Worm (Caenorhabditis elegans) whole organism, early embryonic: ENCODE results near the gene sri-34.
"Not testable (repeated sequence)": the region's sequence is repeated elsewhere in the genome, so short reads cannot be mapped to it uniquely, and the experiment has no call there.

ENCODE experiments used
- B0310.2 ChIP-seq: sonication (generic microtip); optimal IDR thresholded peaks from 2 replicates; lab custom pipeline; 2016; ENCODE audit warnings: mild to moderate bottlenecking, missing genetic modification characterization, missing compliant biosample characterization
- F13C5.2 ChIP-seq: sonication (generic microtip); optimal IDR thresholded peaks from 2 replicates; lab custom pipeline; 2017; ENCODE audit warnings: mild to moderate bottlenecking, missing genetic modification characterization, inconsistent platforms, missing compliant biosample characterization
- aly-1 ChIP-seq: sonication (generic microtip); optimal IDR thresholded peaks from 2 replicates; lab custom pipeline; 2016; ENCODE audit warnings: missing genetic modification characterization, missing compliant biosample characterization
- ama-1 ChIP-seq: fragments of 150-350 bp; optimal IDR thresholded peaks from 2 replicates; lab custom pipeline; 2014
- ceh-13 ChIP-seq: fragments of 200-800 bp; sonication (Bioruptor generic); optimal IDR thresholded peaks from 2 replicates; lab custom pipeline; 2018; ENCODE audit warnings: mild to moderate bottlenecking, missing genetic modification characterization, missing compliant biosample characterization
- ceh-36 ChIP-seq: sonication (generic microtip); optimal IDR thresholded peaks from 2 replicates; lab custom pipeline; 2016; ENCODE audit warnings: missing genetic modification characterization, inconsistent platforms, missing compliant biosample characterization
- ets-7 ChIP-seq: sonication (generic microtip); optimal IDR thresholded peaks from 2 replicates; lab custom pipeline; 2016; ENCODE audit warnings: missing genotype, missing genetic modification characterization, missing compliant biosample characterization
- flt-1 ChIP-seq: fragments of 200-800 bp; sonication (Bioruptor generic); IDR thresholded peaks from 2 replicates; pipeline ENCODE4 v1.3.6; 2022; ENCODE audit warnings: missing genetic modification characterization, missing compliant biosample characterization
- hmbx-1 ChIP-seq: sonication (generic microtip); optimal IDR thresholded peaks from 2 replicates; lab custom pipeline; 2016; ENCODE audit warnings: mild to moderate bottlenecking, missing genetic modification characterization, missing compliant biosample characterization
- hmg-4 ChIP-seq: fragments of 200-800 bp; sonication (Bioruptor generic); optimal IDR thresholded peaks from 2 replicates; lab custom pipeline; 2018; ENCODE audit warnings: mild to moderate bottlenecking, missing genetic modification characterization, missing compliant biosample characterization
- hnd-1 ChIP-seq: sonication (generic microtip); optimal IDR thresholded peaks from 2 replicates; lab custom pipeline; 2016; ENCODE audit warnings: missing genetic modification characterization, missing compliant biosample characterization
- pes-1 ChIP-seq: fragments of 200-800 bp; sonication (Bioruptor generic); IDR thresholded peaks from 2 replicates; pipeline ENCODE4 v1.3.6; 2022; ENCODE audit warnings: missing genetic modification reagents, missing genetic modification characterization, missing compliant biosample characterization
- scrt-1 ChIP-seq: fragments of 200-800 bp; sonication (Bioruptor generic); IDR thresholded peaks from 2 replicates; pipeline ENCODE4 v1.3.6; 2022; ENCODE audit warnings: missing genetic modification characterization, missing compliant biosample characterization
- sea-1 ChIP-seq: fragments of 200-800 bp; sonication (Bioruptor generic); conservative IDR thresholded peaks from 2 replicates; pipeline ENCODE4 v1.3.6; 2022; ENCODE audit warnings: missing genetic modification characterization, missing compliant biosample characterization
- tbx-11 ChIP-seq: fragments of 200-800 bp; sonication (Bioruptor generic); IDR thresholded peaks from 2 replicates; pipeline ENCODE4 v1.3.6; 2022; ENCODE audit warnings: missing genetic modification characterization, missing compliant biosample characterization
- tbx-37 ChIP-seq: fragments of 200-800 bp; sonication (Bioruptor generic); conservative IDR thresholded peaks from 2 replicates; pipeline ENCODE4 v1.3.6; 2022; ENCODE audit warnings: missing genetic modification reagents, missing genetic modification characterization, missing compliant biosample characterization
- tra-4 ChIP-seq: sonication (generic microtip); optimal IDR thresholded peaks from 2 replicates; lab custom pipeline; 2017; ENCODE audit warnings: missing genetic modification characterization, missing compliant biosample characterization

sri-34 gene

DNA sequence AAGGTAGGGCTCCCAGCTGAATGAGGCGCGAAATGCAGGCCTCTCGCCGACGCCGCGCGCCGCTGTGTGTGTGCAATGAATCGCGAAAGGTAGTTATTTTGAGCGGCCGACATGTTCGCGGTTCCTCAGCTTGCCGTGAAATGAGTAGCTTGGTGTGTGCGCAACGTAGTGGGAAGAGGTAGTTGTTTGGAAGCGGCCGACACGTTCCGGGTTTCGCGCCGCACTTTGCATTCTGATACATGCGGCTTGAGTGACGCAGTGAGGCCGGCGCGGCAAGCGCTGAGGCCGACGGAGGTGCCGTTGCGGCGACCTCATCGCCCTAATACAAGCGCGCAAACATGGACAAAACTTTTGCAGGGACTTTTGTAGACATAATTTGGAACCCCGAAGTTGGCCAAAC is 36.9 kb upstream of the sri-34 start:
- TF ChIP-seq B0310.2 (tag; lab: Kevin White, UChicago) = no peak
- TF ChIP-seq ceh-36 (tag; lab: Kevin White, UChicago) = no peak
- no peak for TF ChIP-seq ama-1 (lab: Kevin White, UChicago)

DNA sequence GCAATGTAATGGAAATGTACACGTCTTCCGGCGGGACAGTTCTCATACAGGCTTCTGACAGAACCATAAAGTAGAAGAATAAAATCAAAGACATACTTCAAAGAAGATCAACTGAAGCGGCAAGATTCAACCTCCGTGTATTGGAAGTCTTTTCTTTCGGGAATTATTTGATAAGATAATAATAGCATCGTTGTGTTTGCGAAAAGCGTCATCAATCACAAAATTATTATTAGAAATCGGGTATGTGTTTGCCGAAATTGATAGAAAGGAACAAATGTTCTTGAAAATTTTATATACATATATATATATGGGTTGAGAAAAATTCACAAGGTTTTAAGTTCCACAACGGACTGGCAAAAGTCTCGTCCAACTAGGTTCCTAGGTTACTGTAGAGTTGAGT is 32.7 kb upstream of the sri-34 start, which contains the start of gene Y27F2A.9:
TSS of gene Y27F2A.9 (minus strand) at position 101 of the 400 bp plus-strand sequence.
- TF ChIP-seq tbx-11; B0310.2 (tag; lab: Kevin White, UChicago); hmg-4 (GFP tag; lab: Kevin White, UChicago): not testable (repeated sequence)

DNA sequence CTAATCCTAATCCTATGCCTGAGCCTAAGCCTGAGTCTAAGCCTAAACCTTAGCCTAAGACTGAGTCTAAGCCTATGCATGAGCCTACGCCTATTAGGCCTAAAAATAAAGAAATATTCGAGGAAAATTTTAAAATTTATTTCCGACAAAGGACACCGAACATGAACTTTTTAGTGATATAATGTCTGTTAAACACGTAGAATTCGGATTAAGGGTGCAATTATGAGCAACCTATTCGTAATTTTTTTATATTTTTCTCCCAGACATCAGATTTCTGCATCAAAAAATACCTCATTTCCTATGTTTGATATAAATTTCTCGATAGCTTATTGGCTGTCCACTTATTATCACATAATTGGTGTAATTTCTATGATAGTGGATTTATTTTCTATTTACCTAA is 30.2 kb upstream of the sri-34 start, which contains the start of gene Y27F2A.11:
TSS of gene Y27F2A.11 (plus strand) at position 301 of the 400 bp plus-strand sequence.
- TF ChIP-seq ama-1 (lab: Kevin White, UChicago); tbx-37; B0310.2 (tag; lab: Kevin White, UChicago): not testable (repeated sequence)

DNA sequence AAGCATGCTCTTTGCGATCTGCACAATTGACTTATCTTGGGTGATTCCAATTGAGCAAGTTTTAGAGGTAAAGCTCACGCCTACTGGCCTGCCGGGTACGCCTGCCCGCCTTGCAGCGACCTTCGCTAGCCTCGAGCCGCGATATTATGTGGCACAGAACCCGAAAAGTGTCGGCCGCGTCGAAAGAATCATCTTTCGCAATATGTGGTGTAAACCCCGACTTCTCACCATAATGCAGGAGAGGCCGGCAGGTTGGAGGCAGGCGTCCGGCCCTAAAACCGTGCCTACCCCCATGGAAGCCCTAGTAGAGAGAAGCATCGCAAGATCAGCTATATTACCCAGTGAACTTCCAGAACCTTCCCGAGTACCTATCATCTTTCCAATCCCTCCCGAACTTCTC is 27.0 kb upstream of the sri-34 start:
- TF ChIP-seq ama-1 (lab: Kevin White, UChicago) = no peak
- no peak for TF ChIP-seq tbx-37
- no peak for TF ChIP-seq aly-1 (tag; lab: Kevin White, UChicago)
- TF ChIP-seq ceh-13 = no peak
- TF ChIP-seq ceh-36 (tag; lab: Kevin White, UChicago) = no peak
- TF ChIP-seq tbx-11 = no peak
- no peak for TF ChIP-seq sea-1 (GFP tag; lab: Robert Waterston, UW)

DNA sequence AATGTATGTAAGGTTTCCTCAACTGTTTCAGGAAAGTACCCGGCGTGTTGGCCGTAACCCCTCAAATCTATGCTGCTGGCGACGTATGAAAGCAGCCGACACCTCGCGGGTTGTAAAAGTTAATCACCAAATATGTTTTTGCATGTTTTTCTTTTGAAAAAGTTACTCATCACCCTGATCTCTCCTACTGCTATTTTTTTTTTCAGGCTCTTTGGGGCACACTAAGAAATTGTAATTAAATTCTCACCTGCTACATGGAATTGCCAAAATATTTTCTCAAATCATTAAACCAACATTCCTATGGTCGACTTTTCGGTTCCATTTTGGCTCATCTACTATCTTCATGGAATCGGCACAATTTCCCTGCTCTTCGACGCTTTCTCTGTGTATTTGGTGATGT is 26.0 kb upstream of the sri-34 start, which contains the start of gene sri-78:
TSS of gene sri-78 (plus strand) at position 301 of the 400 bp plus-strand sequence.
- not testable (repeated sequence) for TF ChIP-seq sea-1 (GFP tag; lab: Robert Waterston, UW); hmg-4 (GFP tag; lab: Kevin White, UChicago); hmbx-1

DNA sequence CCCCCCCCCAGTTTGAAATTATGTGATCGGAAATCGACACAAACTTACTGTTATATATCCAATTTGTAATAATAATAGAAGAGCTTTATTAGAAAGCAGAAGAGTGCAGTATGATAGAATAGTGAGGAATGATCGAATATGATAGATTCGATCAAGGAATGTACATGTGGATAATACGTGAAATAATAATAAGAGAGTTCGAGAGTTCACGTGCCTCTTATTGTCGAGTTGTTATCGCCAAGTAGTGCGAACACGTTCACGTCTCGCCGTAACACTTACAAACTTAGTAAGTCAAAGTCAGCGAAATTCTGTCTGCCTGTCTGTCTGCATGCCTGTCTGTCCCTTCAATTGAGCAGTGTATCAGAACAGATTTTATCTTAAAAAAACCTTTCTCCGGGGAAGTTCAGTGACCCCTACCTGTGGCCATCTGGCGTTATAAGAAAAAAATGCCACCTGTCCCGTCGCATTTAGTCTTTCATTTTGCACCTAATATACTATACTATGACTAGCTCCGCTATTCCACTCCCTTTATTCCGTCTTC is 24.5 kb upstream of the sri-34 start, which contains the start of the genes Y27F2A.6 and Y27F2A.8:
TSS of gene Y27F2A.6 (minus strand) at position 101 of the 541 bp plus-strand sequence.
TSS of gene Y27F2A.8 (plus strand) at position 491 of the 541 bp plus-strand sequence.
- TF ChIP-seq ets-7; tra-4 (tag; lab: Kevin White, UChicago); tbx-11: not testable (repeated sequence)

DNA sequence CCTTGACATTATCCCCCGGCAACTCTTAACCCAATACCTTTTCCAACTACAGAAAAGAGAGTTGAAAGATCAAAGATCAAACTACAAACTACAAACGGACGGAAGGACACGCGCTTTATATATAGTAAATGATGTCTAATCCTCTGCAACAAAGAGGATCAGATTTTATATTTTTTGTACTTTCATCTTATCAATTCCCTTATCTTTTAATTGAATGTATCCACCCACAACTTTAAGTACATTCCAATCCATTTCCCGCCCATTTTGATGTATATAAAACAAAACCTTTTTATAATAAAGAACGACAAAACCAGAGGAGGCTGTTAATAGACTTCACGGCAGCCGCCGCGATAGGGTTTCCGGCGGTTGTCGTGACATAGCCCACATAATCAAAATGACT is 18.8 kb upstream of the sri-34 start, which contains the start of gene sri-40:
TSS of gene sri-40 (plus strand) at position 301 of the 400 bp plus-strand sequence.
- TF ChIP-seq hmg-4 (GFP tag; lab: Kevin White, UChicago); ets-7; tbx-11: not testable (repeated sequence)

DNA sequence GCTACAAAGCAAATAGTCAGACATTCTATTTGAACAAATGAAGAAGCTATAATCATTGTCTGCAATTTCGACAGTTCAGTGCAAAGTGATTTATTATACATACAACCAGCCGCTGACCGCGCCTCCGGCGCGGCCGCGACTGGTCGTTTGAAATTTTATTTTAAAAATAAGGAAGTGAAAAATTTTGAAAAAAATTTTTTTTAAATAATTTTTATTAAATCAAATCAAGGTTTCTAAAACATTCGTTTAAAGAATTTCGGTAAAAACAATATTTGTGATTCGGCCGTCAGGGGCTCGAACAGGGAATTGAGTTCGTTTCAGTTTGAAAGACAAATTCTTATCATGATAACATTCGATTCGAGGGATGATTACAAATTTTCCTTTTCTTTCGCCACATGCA is 13.3 kb upstream of the sri-34 start, which contains the start of gene Y27F2A.10:
TSS of gene Y27F2A.10 (minus strand) at position 101 of the 400 bp plus-strand sequence.
- TF ChIP-seq F13C5.2 (tag; lab: Kevin White, UChicago) (no peak), hmbx-1 (no peak), pes-1 (no peak), tra-4 (tag; lab: Kevin White, UChicago) (no peak), tbx-37 (no peak), ama-1 (lab: Kevin White, UChicago) (no peak), ets-7 (no peak), hnd-1 (tag; lab: Kevin White, UChicago) (no peak), flt-1 (no peak), aly-1 (tag; lab: Kevin White, UChicago) (no peak), sea-1 (GFP tag; lab: Robert Waterston, UW) (no peak), ceh-36 (tag; lab: Kevin White, UChicago) (no peak), scrt-1 (GFP tag; lab: Robert Waterston, UW) (no peak), hmg-4 (GFP tag; lab: Kevin White, UChicago) (no peak), ceh-13 (no peak), B0310.2 (tag; lab: Kevin White, UChicago) (no peak)

DNA sequence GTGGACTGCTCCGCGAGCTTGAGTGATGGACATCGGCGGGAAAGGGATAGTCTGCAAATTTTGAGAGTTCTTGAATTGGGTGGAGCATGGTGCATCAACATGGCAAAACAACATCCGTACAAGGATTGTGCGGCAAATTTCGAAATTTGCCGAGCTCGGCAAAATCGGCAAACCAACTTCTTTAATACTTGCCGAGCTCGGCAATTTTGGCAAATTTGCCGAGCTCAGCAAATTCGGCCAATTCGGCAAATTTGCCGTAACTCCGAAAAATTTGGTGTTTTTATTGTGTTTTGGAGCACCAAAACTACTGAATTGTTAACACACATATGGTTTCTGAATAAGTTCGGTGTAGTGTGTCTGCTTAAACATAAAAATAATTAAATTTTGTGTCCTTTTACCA is 11.2 kb upstream of the sri-34 start, which contains the start of gene fbxc-55:
TSS of gene fbxc-55 (minus strand) at position 101 of the 400 bp plus-strand sequence.
- TF ChIP-seq pes-1 (no peak), hmbx-1 (no peak), tbx-37 (no peak), hmg-4 (GFP tag; lab: Kevin White, UChicago) (no peak), aly-1 (tag; lab: Kevin White, UChicago) (no peak), F13C5.2 (tag; lab: Kevin White, UChicago) (no peak), ceh-36 (tag; lab: Kevin White, UChicago) (no peak), tbx-11 (no peak), flt-1 (no peak), scrt-1 (GFP tag; lab: Robert Waterston, UW) (no peak), B0310.2 (tag; lab: Kevin White, UChicago) (no peak), tra-4 (tag; lab: Kevin White, UChicago) (no peak), ceh-13 (no peak), hnd-1 (tag; lab: Kevin White, UChicago) (no peak)
